Worm (Caenorhabditis elegans) whole organism, L1 larva: ENCODE data around the gene M153.3.

Source experiments
- C04F5.9 ChIP-seq: sonication (generic microtip); optimal IDR thresholded peaks from 2 replicates; lab custom pipeline; 2016; ENCODE audit warnings: missing genetic modification characterization, missing compliant biosample characterization
- C16A3.4 ChIP-seq: fragments of 150-350 bp; optimal IDR thresholded peaks from 2 replicates; lab custom pipeline; 2014; ENCODE audit warnings: missing biosample characterization, missing genetic modification characterization
- F16B12.6 ChIP-seq: fragments of 150-350 bp; optimal IDR thresholded peaks from 2 replicates; lab custom pipeline; 2014; ENCODE audit warnings: missing biosample characterization, missing genetic modification characterization
- alr-1 ChIP-seq: fragments of 200-800 bp; sonication (Bioruptor generic); optimal IDR thresholded peaks from 2 replicates; lab custom pipeline; 2018; ENCODE audit warnings: borderline replicate concordance, mild to moderate bottlenecking, missing genetic modification characterization, missing compliant biosample characterization
- blmp-1 ChIP-seq: fragments of 150-350 bp; optimal IDR thresholded peaks from 2 replicates; lab custom pipeline; 2014; ENCODE audit warnings: missing biosample characterization, missing genetic modification characterization
- ceh-63 ChIP-seq: fragments of 200-800 bp; sonication (Bioruptor generic); optimal IDR thresholded peaks from 2 replicates; lab custom pipeline; 2018; ENCODE audit warnings: mild to moderate bottlenecking, missing genetic modification characterization, missing compliant biosample characterization
- ceh-82 ChIP-seq, 3 experiments: fragments of 150-350 bp in 1 of 3; sonication (generic microtip) in 2 of 3; optimal IDR thresholded peaks; 2 replicates each; lab custom pipeline; 2014 to 2017; ENCODE audit warnings: missing biosample characterization in 3 of 3, missing genetic modification characterization in 3 of 3
- ceh-88 ChIP-seq: fragments of 200-800 bp; sonication (Bioruptor generic); IDR thresholded peaks from 2 replicates; pipeline ENCODE4 v1.3.6; 2022; ENCODE audit warnings: missing genetic modification characterization, missing compliant biosample characterization
- dpl-1 ChIP-seq, 3 experiments: fragments of 150-350 bp in 2 of 3; sonication (generic microtip) in 1 of 3; optimal IDR thresholded peaks; 2 replicates each; lab custom pipeline; 2014 to 2017; ENCODE audit warnings: missing biosample characterization in 3 of 3, missing genetic modification characterization in 3 of 3, missing genetic modification reagents in 3 of 3
- elt-2 ChIP-seq: sonication (generic microtip); optimal IDR thresholded peaks from 2 replicates; lab custom pipeline; 2016; ENCODE audit warnings: missing genetic modification characterization, mild to moderate bottlenecking, inconsistent platforms, missing compliant biosample characterization, missing genetic modification reagents
- elt-3 ChIP-seq, 6 experiments: fragments of 150-350 bp in 1 of 6; sonication (generic microtip); optimal IDR thresholded peaks; 2 replicates each; lab custom pipeline; 2017 to 2018; ENCODE audit warnings: missing biosample characterization in 6 of 6, missing genetic modification characterization in 6 of 6, inconsistent platforms in 1 of 6
- ets-5 ChIP-seq: fragments of 200-800 bp; sonication (Bioruptor generic); IDR thresholded peaks from 2 replicates; pipeline ENCODE4 v1.3.6; 2022; ENCODE audit warnings: missing genetic modification characterization, missing compliant biosample characterization
- fkh-10 ChIP-seq: sonication (generic microtip); optimal IDR thresholded peaks from 2 replicates; lab custom pipeline; 2017; ENCODE audit warnings: missing biosample characterization, missing genetic modification reagents, missing genetic modification characterization
- fos-1 ChIP-seq: fragments of 150-350 bp; optimal IDR thresholded peaks from 2 replicates; lab custom pipeline; 2014; ENCODE audit warnings: missing biosample characterization, missing genetic modification characterization
- hpl-2 ChIP-seq: fragments of 150-350 bp; optimal IDR thresholded peaks from 2 replicates; lab custom pipeline; 2014; ENCODE audit warnings: missing biosample characterization, missing genetic modification reagents, missing genetic modification characterization
- isw-1 ChIP-seq: fragments of 200-800 bp; sonication (Bioruptor generic); IDR thresholded peaks from 2 replicates; pipeline ENCODE4 v1.3.6; 2022; ENCODE audit warnings: missing genetic modification characterization, missing compliant biosample characterization
- lin-13 ChIP-seq: fragments of 150-350 bp; optimal IDR thresholded peaks from 2 replicates; lab custom pipeline; 2014; ENCODE audit warnings: missing biosample characterization, missing genetic modification reagents, missing genetic modification characterization
- lin-14 ChIP-seq: fragments of 200-800 bp; sonication (Bioruptor generic); optimal IDR thresholded peaks from 2 replicates; lab custom pipeline; 2018; ENCODE audit warnings: mild to moderate bottlenecking, missing genetic modification characterization, moderate library complexity, missing compliant biosample characterization
- lir-3 ChIP-seq: sonication (generic microtip); optimal IDR thresholded peaks from 2 replicates; lab custom pipeline; 2016; ENCODE audit warnings: mild to moderate bottlenecking, missing genetic modification characterization, moderate library complexity, missing compliant biosample characterization; ENCODE audit not compliant: poor library complexity
- mab-9 ChIP-seq: fragments of 200-800 bp; sonication (Bioruptor generic); IDR thresholded peaks from 2 replicates; pipeline ENCODE4 v1.3.6; 2022; ENCODE audit warnings: missing genetic modification reagents, missing genetic modification characterization, missing compliant biosample characterization
- mep-1 ChIP-seq: fragments of 150-350 bp; optimal IDR thresholded peaks from 2 replicates; lab custom pipeline; 2014; ENCODE audit warnings: missing biosample characterization, missing genetic modification characterization
- nhr-19 ChIP-seq: fragments of 200-800 bp; sonication (Bioruptor generic); conservative IDR thresholded peaks from 2 replicates; pipeline ENCODE4 v1.3.6; 2022; ENCODE audit warnings: missing genetic modification characterization, missing compliant biosample characterization
- nhr-20 ChIP-seq: sonication (generic microtip); optimal IDR thresholded peaks from 2 replicates; lab custom pipeline; 2016; ENCODE audit warnings: mild to moderate bottlenecking, missing genetic modification characterization, missing compliant biosample characterization
- nhr-237 ChIP-seq: fragments of 150-350 bp; optimal IDR thresholded peaks from 2 replicates; lab custom pipeline; 2014; ENCODE audit warnings: missing biosample characterization, missing genetic modification characterization
- nhr-28 ChIP-seq: fragments of 150-350 bp; optimal IDR thresholded peaks from 2 replicates; lab custom pipeline; 2014; ENCODE audit warnings: missing biosample characterization, missing genetic modification characterization
- nhr-47 ChIP-seq: sonication (generic microtip); optimal IDR thresholded peaks from 2 replicates; lab custom pipeline; 2016; ENCODE audit warnings: mild to moderate bottlenecking, missing genetic modification characterization, moderate library complexity, missing compliant biosample characterization
- nhr-71 ChIP-seq: sonication (generic microtip); optimal IDR thresholded peaks from 2 replicates; lab custom pipeline; 2016; ENCODE audit warnings: mild to moderate bottlenecking, missing genetic modification characterization, moderate library complexity, missing compliant biosample characterization
- nhr-76 ChIP-seq: sonication (generic microtip); optimal IDR thresholded peaks from 2 replicates; lab custom pipeline; 2017; ENCODE audit warnings: missing biosample characterization, missing genetic modification characterization
- nhr-84 ChIP-seq: sonication (generic microtip); optimal IDR thresholded peaks from 2 replicates; lab custom pipeline; 2017; ENCODE audit warnings: missing biosample characterization, missing genetic modification characterization
- nhr-85 ChIP-seq: sonication (generic microtip); peaks from one replicate; lab custom pipeline; 2016; ENCODE audit warnings: missing genetic modification characterization, inconsistent platforms, missing compliant biosample characterization
- pag-3 ChIP-seq: sonication (generic microtip); optimal IDR thresholded peaks from 2 replicates; lab custom pipeline; 2017; ENCODE audit warnings: missing genetic modification characterization, mild to moderate bottlenecking, missing compliant biosample characterization, antibody characterized with exemption, borderline replicate concordance; ENCODE audit not compliant: insufficient read depth
- skn-1 ChIP-seq: fragments of 150-350 bp; optimal IDR thresholded peaks from 2 replicates; lab custom pipeline; 2014; ENCODE audit warnings: missing biosample characterization, missing genetic modification characterization
- snu-23 ChIP-seq: sonication (generic microtip); optimal IDR thresholded peaks from 2 replicates; lab custom pipeline; 2016; ENCODE audit warnings: missing genetic modification characterization, missing compliant biosample characterization
- sox-4 ChIP-seq: sonication (generic microtip); optimal IDR thresholded peaks from 2 replicates; lab custom pipeline; 2016; ENCODE audit warnings: missing genetic modification characterization, missing compliant biosample characterization
- unc-30 ChIP-seq: sonication (generic microtip); optimal IDR thresholded peaks from 2 replicates; lab custom pipeline; 2017; ENCODE audit warnings: missing biosample characterization, missing genetic modification characterization
- vab-15 ChIP-seq: sonication (generic microtip); optimal IDR thresholded peaks from 2 replicates; lab custom pipeline; 2017; ENCODE audit warnings: missing genotype, mild to moderate bottlenecking, missing genetic modification characterization, missing compliant biosample characterization
- zip-4 ChIP-seq: fragments of 200-800 bp; sonication (Bioruptor generic); optimal IDR thresholded peaks from 2 replicates; lab custom pipeline; 2018; ENCODE audit warnings: mild to moderate bottlenecking, missing genetic modification characterization, moderate library complexity, missing compliant biosample characterization
- ztf-11 ChIP-seq, 2 experiments: sonication (generic microtip); optimal IDR thresholded peaks; 2 replicates each; lab custom pipeline; 2016 to 2017; ENCODE audit warnings: missing genetic modification characterization in 2 of 2, missing biosample characterization in 1 of 2, missing compliant biosample characterization in 1 of 2

Gene M153.3

ce11 chrX:12121285-12121684 is 21.4 kb upstream of the M153.3 start, which contains the start of gene lgc-17:
lgc-17 (plus strand) TSS chrX:12121585.
- TF ChIP-seq lin-13 (GFP tag; lab: Kevin White, UChicago), result no peak
- TF ChIP-seq mep-1, result no peak
- no peak for TF ChIP-seq nhr-28 (tag; lab: Kevin White, UChicago)
- no peak for TF ChIP-seq dpl-1 (GFP tag; optimal IDR thresholded peaks at IDR 0.05; lab: Kevin White, UChicago)
- no peak for TF ChIP-seq lir-3 (tag; lab: Kevin White, UChicago)
- no peak for TF ChIP-seq pag-3 (tag; lab: Kevin White, UChicago)
- TF ChIP-seq unc-30, result no peak
- TF ChIP-seq C16A3.4 (tag; lab: Kevin White, UChicago), result no peak
- TF ChIP-seq alr-1 (tag; lab: Kevin White, UChicago), result no peak
- no peak for TF ChIP-seq hpl-2 (GFP tag; lab: Kevin White, UChicago)

ce11 chrX:12123152-12123551 is 19.5 kb upstream of the M153.3 start, which contains the start of gene T01H10.11:
T01H10.11 (plus strand) TSS chrX:12123452.
- no peak for TF ChIP-seq alr-1 (tag; lab: Kevin White, UChicago)
- TF ChIP-seq nhr-76 (tag; lab: Kevin White, UChicago), result no peak
- TF ChIP-seq blmp-1, result no peak
- TF ChIP-seq elt-3 (tag; optimal IDR thresholded peaks at IDR 0.05; lab: Kevin White, UChicago), result no peak
- no peak for TF ChIP-seq nhr-237
- no peak for TF ChIP-seq mep-1
- TF ChIP-seq C16A3.4 (tag; lab: Kevin White, UChicago), result no peak
- TF ChIP-seq sox-4 (tag; lab: Kevin White, UChicago), result no peak
- no peak for TF ChIP-seq fkh-10

- TF ChIP-seq ceh-63 (GFP tag; lab: Kevin White, UChicago), result no peak
Measured at ce11 chrX:12125308-12125707, 17.4 kb upstream of the M153.3 start, which contains the start of gene lgc-18. lgc-18 (plus strand) TSS chrX:12125608.

ce11 chrX:12141051-12141450 is 1.6 kb upstream of the M153.3 start, which contains the start of gene lyst-1:
lyst-1 (minus strand) TSS chrX:12141151.
- TF ChIP-seq nhr-47 (tag; lab: Kevin White, UChicago) (no peak), mab-9 (GFP tag; lab: Robert Waterston, UW) (no peak), nhr-85 (tag; lab: Kevin White, UChicago) (no peak), blmp-1 (no peak), zip-4 (GFP tag; lab: Kevin White, UChicago) (no peak), vab-15 (tag; lab: Kevin White, UChicago) (no peak), isw-1 (GFP tag; lab: Robert Waterston, UW) (no peak), ceh-88 (GFP tag; lab: Robert Waterston, UW) (no peak), alr-1 (tag; lab: Kevin White, UChicago) (no peak), nhr-20 (no peak), F16B12.6 (tag; lab: Kevin White, UChicago) (no peak), lin-14 (GFP tag; lab: Kevin White, UChicago) (no peak), skn-1 (tag; lab: Kevin White, UChicago) (no peak), snu-23 (GFP tag; lab: Kevin White, UChicago) (no peak), ztf-11 (tag; optimal IDR thresholded peaks at IDR 0.05; lab: Kevin White, UChicago) (no peak), fos-1 (tag; lab: Kevin White, UChicago) (no peak), nhr-28 (tag; lab: Kevin White, UChicago) (no peak), C04F5.9 (tag; lab: Kevin White, UChicago) (no peak), ceh-82 (tag; optimal IDR thresholded peaks at IDR 0.05; lab: Kevin White, UChicago) (no peak), nhr-84 (no peak)

ce11 chrX:12143693-12144092 is 1.0 kb downstream of the M153.3 start, which contains the start of gene M153.5:
M153.5 (plus strand) TSS chrX:12143993.
- TF ChIP-seq elt-2 (tag; lab: Kevin White, UChicago) (no peak), nhr-19 (GFP tag; lab: Robert Waterston, UW) (no peak), nhr-71 (tag; lab: Kevin White, UChicago) (no peak), ets-5 (GFP tag; lab: Robert Waterston, UW) (no peak)
- TF ChIP-seq, all 84 proteins: peak for 0
